Worm (Caenorhabditis elegans) whole organism, midembryonic: Measurements from ENCODE around the gene faah-2.

ENCODE experiments used
- T22C8.4 ChIP-seq: fragments of 200-800 bp; sonication (Bioruptor generic); IDR thresholded peaks from 2 replicates; pipeline ENCODE4 v1.3.6; 2022; ENCODE audit warnings: missing genetic modification characterization, missing compliant biosample characterization
- cog-1 ChIP-seq: sonication (generic microtip); optimal IDR thresholded peaks from 2 replicates; lab custom pipeline; 2016; ENCODE audit warnings: missing genetic modification characterization, missing compliant biosample characterization
- med-1 ChIP-seq: sonication (generic microtip); optimal IDR thresholded peaks from 2 replicates; lab custom pipeline; 2017; ENCODE audit warnings: missing genetic modification characterization, mild to moderate bottlenecking, missing compliant biosample characterization, antibody characterized with exemption, missing genetic modification reagents; ENCODE audit not compliant: insufficient read depth
- ref-1 ChIP-seq: fragments of 200-800 bp; sonication (Bioruptor generic); conservative IDR thresholded peaks from 2 replicates; pipeline ENCODE4 v1.3.6; 2022; ENCODE audit warnings: missing genetic modification reagents, missing genetic modification characterization, missing compliant biosample characterization

DNA sequence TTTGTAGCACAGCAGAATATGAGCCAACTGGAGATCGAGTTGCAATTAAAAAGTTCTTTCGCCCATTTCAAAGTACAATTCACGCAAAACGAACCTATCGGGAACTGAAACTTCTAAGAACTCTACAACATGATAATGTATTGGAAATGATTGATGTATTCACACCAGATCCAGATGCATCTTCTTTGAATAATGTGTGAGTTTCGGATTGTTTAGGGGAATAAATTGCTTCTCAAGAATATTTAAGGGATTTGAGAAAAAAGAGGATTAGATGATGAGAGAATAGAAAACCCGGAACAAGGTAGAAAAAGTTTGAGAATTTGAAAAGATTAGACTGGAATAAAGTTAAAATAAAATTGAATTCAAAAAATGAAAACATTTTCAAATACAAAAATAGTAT lies 7.9 kb upstream of the faah-2 start:
- TF ChIP-seq ref-1 (GFP tag; lab: Robert Waterston, UW), result no peak
- TF ChIP-seq T22C8.4 (GFP tag; lab: Robert Waterston, UW), result no peak
- no peak for TF ChIP-seq med-1
- no peak for TF ChIP-seq cog-1 (tag; lab: Kevin White, UChicago)
